Fruit fly (Drosophila melanogaster): ENCODE data around the gene mRpL32.

dm6 chr3R:31290195-31290594 is 37.5 kb downstream of the mRpL32 start:
- TF ChIP-seq Sin3A (optimal IDR thresholded peaks at IDR 0.05), result no peak
- no peak for TF ChIP-seq ttk (optimal IDR thresholded peaks at IDR 0.05)
- no peak for TF ChIP-seq psq (optimal IDR thresholded peaks at IDR 0.05)
- TF ChIP-seq h (optimal IDR thresholded peaks at IDR 0.05), result no peak
- TF ChIP-seq Myc (optimal IDR thresholded peaks at IDR 0.05), result no peak
